Fruit fly (Drosophila melanogaster) S2 (cell line): Measurements from ENCODE around the gene CG18628.

Source experiments
- CG8478 ChIP-seq: fragments of >200 bp; optimal IDR thresholded peaks from 2 replicates; lab custom pipeline; 2018
- CTCF ChIP-seq, 2 experiments: fragments of >200 bp; optimal IDR thresholded peaks; 2 replicates each; lab custom pipeline; 2018

DNA sequence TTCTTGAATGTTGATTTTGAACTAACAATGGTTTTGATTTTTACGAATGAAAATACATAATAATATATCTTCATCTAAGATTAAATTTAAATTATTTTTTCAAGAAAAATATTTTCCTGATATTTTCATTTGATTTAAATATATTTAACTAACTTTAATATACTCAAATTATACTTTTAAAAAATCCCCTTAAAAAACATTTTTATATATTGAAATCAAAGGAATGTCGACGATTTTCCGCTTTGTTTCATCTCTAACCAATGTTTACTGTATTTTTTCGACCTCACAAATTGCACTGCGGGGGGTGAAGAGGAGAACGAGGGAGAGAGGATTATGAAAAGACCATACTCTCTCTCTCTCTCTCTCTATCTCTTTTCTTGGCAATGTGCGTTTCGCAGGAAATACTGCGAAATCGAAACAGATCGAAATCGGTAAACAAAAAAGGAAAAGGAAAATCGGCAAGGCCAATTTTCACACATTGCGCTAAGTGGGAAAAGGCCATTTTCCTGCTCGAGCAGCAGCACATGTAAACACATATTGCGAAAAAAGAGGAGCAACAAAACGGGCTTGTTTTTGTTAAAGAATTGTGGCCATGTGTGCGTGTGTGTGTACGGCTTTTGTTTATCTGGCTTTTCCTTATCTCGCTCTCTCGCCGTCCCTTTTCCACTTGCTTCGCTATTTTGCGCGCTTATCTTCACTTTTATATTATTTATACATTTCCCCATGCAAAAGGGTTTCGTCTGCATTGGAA, 20.6 kb downstream of the CG18628 start:
- TF ChIP-seq CTCF (optimal IDR thresholded peaks at IDR 0.05; lab: Kevin White, UChicago), result no peak
- no peak for TF ChIP-seq CG8478
